Worm (Caenorhabditis elegans): ENCODE results near the gene C27H5.2.

Gene C27H5.2

ce11 chrII:7196040-7196439 lies 40.7 kb downstream of the C27H5.2 start, which contains the start of gene maoc-1:
TSS of gene maoc-1 (plus strand) at chrII:7196276.
- peak; percentile 74 for TF ChIP-seq pqm-1 (tag; optimal IDR thresholded peaks at IDR 0.05)
- TF ChIP-seq nhr-77 (tag; optimal IDR thresholded peaks at IDR 0.05), result no peak
- TF ChIP-seq nhr-28 (tag; optimal IDR thresholded peaks at IDR 0.05), result no peak
- no peak for TF ChIP-seq elt-1 (tag; optimal IDR thresholded peaks at IDR 0.05)
- TF ChIP-seq skn-1 (tag; optimal IDR thresholded peaks at IDR 0.05), result no peak
- TF ChIP-seq pha-4 (tag; optimal IDR thresholded peaks at IDR 0.05), result peak; percentile 41
- peak; percentile 69 for TF ChIP-seq elt-2 (tag; optimal IDR thresholded peaks at IDR 0.05)
- no peak for TF ChIP-seq egl-27 (tag; optimal IDR thresholded peaks at IDR 0.05)
- TF ChIP-seq unc-39 (tag; optimal IDR thresholded peaks at IDR 0.05), result no peak

- TF ChIP-seq elt-2 (tag; optimal IDR thresholded peaks at IDR 0.05), result peak; percentile 8
- no peak for TF ChIP-seq nhr-12 (tag; optimal IDR thresholded peaks at IDR 0.05)
- TF ChIP-seq pqm-1 (tag; optimal IDR thresholded peaks at IDR 0.05), result peak; percentile 8
- no peak for TF ChIP-seq ceh-9 (tag; optimal IDR thresholded peaks at IDR 0.05)
Measured at ce11 chrII:7197434-7197833, 42.1 kb downstream of the C27H5.2 start.

ce11 chrII:7199308-7199707 lies 43.9 kb downstream of the C27H5.2 start, which contains the start of gene E04F6.6:
TSS of gene E04F6.6 (minus strand) at chrII:7199565.
- no peak for TF ChIP-seq nhr-28 (tag; optimal IDR thresholded peaks at IDR 0.05)
- TF ChIP-seq nhr-25 (tag; optimal IDR thresholded peaks at IDR 0.05), result peak; percentile 16
- no peak for TF ChIP-seq nhr-12 (tag; optimal IDR thresholded peaks at IDR 0.05)

ce11 chrII:7200051-7200599 lies 44.7 kb downstream of the C27H5.2 start, which contains the start of gene pcrg-1:
TSS of gene pcrg-1 (plus strand) at chrII:7200549.
- peak; percentile 83 for TF ChIP-seq nhr-25 (tag; optimal IDR thresholded peaks at IDR 0.05)
- TF ChIP-seq eor-1 (tag; optimal IDR thresholded peaks at IDR 0.05), result no peak
- no peak for TF ChIP-seq fos-1 (tag; optimal IDR thresholded peaks at IDR 0.05)
- TF ChIP-seq elt-2 (tag; optimal IDR thresholded peaks at IDR 0.05), result peak; percentile 41
- TF ChIP-seq hmg-11 (tag; optimal IDR thresholded peaks at IDR 0.05), result no peak
- TF ChIP-seq lin-15B (tag; optimal IDR thresholded peaks at IDR 0.05), result no peak
- no peak for TF ChIP-seq nhr-28 (tag; optimal IDR thresholded peaks at IDR 0.05)
- TF ChIP-seq nhr-43 (tag; optimal IDR thresholded peaks at IDR 0.05; ENCODE audit: poor library complexity, severe bottlenecking), result peak; percentile 78
- peak; percentile 56 for TF ChIP-seq R02D3.7 (tag; optimal IDR thresholded peaks at IDR 0.05)
- peak in 1 of 3 experiments; percentile 42 for TF ChIP-seq elt-3 (tag; optimal IDR thresholded peaks at IDR 0.05)
- TF ChIP-seq nhr-23 (tag; optimal IDR thresholded peaks at IDR 0.05), result peak; percentile 34
- TF ChIP-seq tbx-2 (tag; optimal IDR thresholded peaks at IDR 0.05), result peak; percentile 78
- TF ChIP-seq skn-1 (tag; optimal IDR thresholded peaks at IDR 0.05), result no peak
- TF ChIP-seq lsy-12 (tag; optimal IDR thresholded peaks at IDR 0.05), result peak; percentile 76
- peak; percentile 99 for TF ChIP-seq snpc-4 (tag; optimal IDR thresholded peaks at IDR 0.05)
- TF ChIP-seq mdl-1 (tag; optimal IDR thresholded peaks at IDR 0.05), result no peak
- no peak for TF ChIP-seq elt-1 (tag; optimal IDR thresholded peaks at IDR 0.05)
- TF ChIP-seq ZK546.5 (tag; optimal IDR thresholded peaks at IDR 0.05), result no peak
- TF ChIP-seq lin-39 (tag; optimal IDR thresholded peaks at IDR 0.05), result peak; percentile 66
- no peak for TF ChIP-seq daf-12 (tag; optimal IDR thresholded peaks at IDR 0.05)
- no peak for TF ChIP-seq nhr-11 (tag; optimal IDR thresholded peaks at IDR 0.05)
- TF ChIP-seq nhr-77 (tag; optimal IDR thresholded peaks at IDR 0.05), result no peak
- TF ChIP-seq nfya-1 (tag; optimal IDR thresholded peaks at IDR 0.05; ENCODE audit: insufficient read depth), result peak; percentile 67
- peak; percentile 24 for TF ChIP-seq sea-2 (GFP tag; optimal IDR thresholded peaks at IDR 0.05)
- TF ChIP-seq pha-4 (tag; optimal IDR thresholded peaks at IDR 0.05), result peak; percentile 46
- peak; percentile 33 for TF ChIP-seq ceh-82 (tag; optimal IDR thresholded peaks at IDR 0.05)
- TF ChIP-seq ztf-4 (tag; optimal IDR thresholded peaks at IDR 0.05), result no peak
- TF ChIP-seq nhr-76 (tag; optimal IDR thresholded peaks at IDR 0.05), result no peak

- TF ChIP-seq nhr-43 (tag; optimal IDR thresholded peaks at IDR 0.05; ENCODE audit: poor library complexity, severe bottlenecking), result no peak
- no peak for TF ChIP-seq daf-12 (tag; optimal IDR thresholded peaks at IDR 0.05)
- TF ChIP-seq nhr-11 (tag; optimal IDR thresholded peaks at IDR 0.05), result no peak
- TF ChIP-seq egl-5 (tag; optimal IDR thresholded peaks at IDR 0.05), result no peak
- no peak for TF ChIP-seq jun-1 (tag; optimal IDR thresholded peaks at IDR 0.05)
- no peak for TF ChIP-seq unc-39 (tag; optimal IDR thresholded peaks at IDR 0.05)
- no peak for TF ChIP-seq mml-1 (tag; optimal IDR thresholded peaks at IDR 0.05)
- no peak for TF ChIP-seq ama-1 (optimal IDR thresholded peaks at IDR 0.05)
- TF ChIP-seq fkh-2 (tag; optimal IDR thresholded peaks at IDR 0.05), result no peak
- no peak for TF ChIP-seq fos-1 (tag; optimal IDR thresholded peaks at IDR 0.05)
- TF ChIP-seq egl-27 (tag; optimal IDR thresholded peaks at IDR 0.05), result no peak
- TF ChIP-seq ZK546.5 (tag; optimal IDR thresholded peaks at IDR 0.05), result no peak
- no peak for TF ChIP-seq tbx-2 (tag; optimal IDR thresholded peaks at IDR 0.05)
- TF ChIP-seq ceh-82 (tag; optimal IDR thresholded peaks at IDR 0.05), result no peak
- no peak for TF ChIP-seq elt-3 (tag; optimal IDR thresholded peaks at IDR 0.05)
- no peak for TF ChIP-seq hmg-11 (tag; optimal IDR thresholded peaks at IDR 0.05)
Measured at ce11 chrII:7203110-7203509, 47.7 kb downstream of the C27H5.2 start, which contains the start of gene srd-56. TSS of gene srd-56 (minus strand) at chrII:7203210.
